Worm (Caenorhabditis elegans) whole organism, midembryonic: Measurements from ENCODE around the gene mrps-26.

Experiments
- cog-1 ChIP-seq: sonication (generic microtip); optimal IDR thresholded peaks from 2 replicates; lab custom pipeline; 2016; ENCODE audit warnings: missing genetic modification characterization, missing compliant biosample characterization
- flt-1 ChIP-seq: fragments of 200-800 bp; sonication (Bioruptor generic); IDR thresholded peaks from 2 replicates; pipeline ENCODE4 v1.3.6; 2022; ENCODE audit warnings: missing genetic modification characterization, missing compliant biosample characterization
- med-1 ChIP-seq: sonication (generic microtip); optimal IDR thresholded peaks from 2 replicates; lab custom pipeline; 2017; ENCODE audit warnings: missing genetic modification characterization, mild to moderate bottlenecking, missing compliant biosample characterization, antibody characterized with exemption, missing genetic modification reagents; ENCODE audit not compliant: insufficient read depth
- tab-1 ChIP-seq: fragments of 200-800 bp; sonication (Bioruptor generic); IDR thresholded peaks from 2 replicates; pipeline ENCODE4 v1.3.6; 2022; ENCODE audit warnings: missing genetic modification characterization, missing compliant biosample characterization
- ztf-29 ChIP-seq: fragments of 200-800 bp; sonication (Bioruptor generic); IDR thresholded peaks from 2 replicates; pipeline ENCODE4 v1.3.6; 2022; ENCODE audit warnings: missing genetic modification reagents, missing genetic modification characterization, missing compliant biosample characterization

ce11 chrIII:5200349-5200748 lies 34.1 kb upstream of the mrps-26 start:
- TF ChIP-seq cog-1 (tag; lab: Kevin White, UChicago) = no peak
- TF ChIP-seq ztf-29 (GFP tag; lab: Robert Waterston, UW) = no peak
- no peak for TF ChIP-seq flt-1 (GFP tag; lab: Robert Waterston, UW)
- no peak for TF ChIP-seq tab-1 (GFP tag; lab: Robert Waterston, UW)
- TF ChIP-seq med-1 (GFP tag; lab: Kevin White, UChicago) = no peak
